Worm (Caenorhabditis elegans) whole organism, mixed stage, embryonic: ENCODE measurements around the gene F08G2.8.

ENCODE experiments used
- blmp-1 ChIP-seq: fragments of 150-350 bp; optimal IDR thresholded peaks from 2 replicates; lab custom pipeline; 2014; ENCODE audit warnings: missing biosample characterization, missing genetic modification characterization
- ceh-43 ChIP-seq: fragments of 200-800 bp; sonication (Bioruptor generic); optimal IDR thresholded peaks from 2 replicates; lab custom pipeline; 2018; ENCODE audit warnings: mild to moderate bottlenecking, missing genetic modification characterization, moderate library complexity, missing compliant biosample characterization
- ces-1 ChIP-seq: fragments of 150-350 bp; optimal IDR thresholded peaks from 2 replicates; lab custom pipeline; 2014; ENCODE audit warnings: missing biosample characterization, missing genetic modification reagents, missing genetic modification characterization
- elt-1 ChIP-seq: sonication (generic microtip); optimal IDR thresholded peaks from 2 replicates; lab custom pipeline; 2017; ENCODE audit warnings: missing genetic modification characterization, mild to moderate bottlenecking, missing compliant biosample characterization, antibody characterized with exemption, moderate library complexity, borderline replicate concordance; ENCODE audit not compliant: insufficient read depth
- mab-5 ChIP-seq: fragments of 150-350 bp; optimal IDR thresholded peaks from 2 replicates; lab custom pipeline; 2014; ENCODE audit warnings: missing biosample characterization, missing genetic modification characterization
- mep-1 ChIP-seq: fragments of 150-350 bp; optimal IDR thresholded peaks from 2 replicates; lab custom pipeline; 2017; ENCODE audit warnings: missing biosample characterization, missing genetic modification reagents, missing genetic modification characterization, inconsistent platforms
- nhr-76 ChIP-seq: sonication (generic microtip); optimal IDR thresholded peaks from 2 replicates; lab custom pipeline; 2017; ENCODE audit warnings: missing biosample characterization, missing genetic modification characterization
- pha-4 ChIP-seq: fragments of 150-350 bp; optimal IDR thresholded peaks from 2 replicates; lab custom pipeline; 2018; ENCODE audit warnings: missing biosample characterization, missing genetic modification reagents, missing genetic modification characterization
- snpc-4 ChIP-seq: fragments of 150-350 bp; optimal IDR thresholded peaks from 2 replicates; lab custom pipeline; 2014; ENCODE audit warnings: missing biosample characterization, missing genetic modification characterization
- unc-120 ChIP-seq: sonication (generic microtip); optimal IDR thresholded peaks from 2 replicates; lab custom pipeline; 2017; ENCODE audit warnings: missing genetic modification characterization, missing compliant biosample characterization; ENCODE audit not compliant: poor library complexity, severe bottlenecking
- unc-39 ChIP-seq: fragments of 150-350 bp; optimal IDR thresholded peaks from 2 replicates; lab custom pipeline; 2014; ENCODE audit warnings: missing biosample characterization, missing genetic modification characterization
- zip-8 ChIP-seq: fragments of 150-350 bp; optimal IDR thresholded peaks from 2 replicates; lab custom pipeline; 2014; ENCODE audit warnings: missing biosample characterization, missing genetic modification characterization
- ztf-11 ChIP-seq: fragments of 150-350 bp; optimal IDR thresholded peaks from 2 replicates; lab custom pipeline; 2014; ENCODE audit warnings: missing biosample characterization, missing genetic modification characterization

DNA sequence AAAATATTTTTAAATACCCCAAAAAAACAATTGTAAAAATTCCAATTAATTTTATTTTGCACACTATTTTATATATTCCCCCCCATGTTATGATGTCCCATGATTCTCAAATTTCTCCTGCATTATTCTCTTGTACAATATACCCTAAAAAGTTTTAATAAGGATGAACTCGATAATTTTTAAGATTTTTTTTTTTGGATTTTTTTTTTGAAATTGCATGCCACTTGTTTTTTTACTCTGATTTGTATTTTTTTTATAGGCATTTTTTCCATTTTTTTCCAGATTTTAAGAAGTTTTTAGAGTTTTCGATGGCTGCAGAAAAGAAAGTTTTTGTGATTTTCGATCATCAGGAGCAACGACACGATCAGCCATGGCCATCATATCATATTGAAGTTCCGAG lies 30.3 kb downstream of the F08G2.8 start, which contains the start of gene hda-10:
- no peak for TF ChIP-seq elt-1 (tag; lab: Kevin White, UChicago)
- TF ChIP-seq unc-120 (tag; lab: Kevin White, UChicago), result no peak
- TF ChIP-seq unc-39 (tag; lab: Kevin White, UChicago), result no peak
- no peak for TF ChIP-seq nhr-76 (tag; lab: Kevin White, UChicago)
- no peak for TF ChIP-seq mab-5 (tag; lab: Kevin White, UChicago)
- TF ChIP-seq snpc-4, result no peak
- TF ChIP-seq ztf-11, result no peak
- TF ChIP-seq ces-1 (GFP tag; lab: Kevin White, UChicago), result no peak
- no peak for TF ChIP-seq mep-1 (tag; lab: Kevin White, UChicago)
- TF ChIP-seq pha-4 (tag; lab: Kevin White, UChicago), result no peak
- TF ChIP-seq ceh-43 (GFP tag; lab: Kevin White, UChicago), result no peak
- TF ChIP-seq blmp-1 (tag; lab: Kevin White, UChicago), result no peak
- no peak for TF ChIP-seq zip-8 (tag; lab: Kevin White, UChicago)
